Worm (Caenorhabditis elegans) whole organism, L3 larva: ENCODE data around the gene Y62E10A.19.

ENCODE experiments used
- nhr-28 ChIP-seq: fragments of 150-350 bp; optimal IDR thresholded peaks from 2 replicates; lab custom pipeline; 2014; ENCODE audit warnings: missing biosample characterization, missing genetic modification characterization

Y62E10A.19 gene

DNA sequence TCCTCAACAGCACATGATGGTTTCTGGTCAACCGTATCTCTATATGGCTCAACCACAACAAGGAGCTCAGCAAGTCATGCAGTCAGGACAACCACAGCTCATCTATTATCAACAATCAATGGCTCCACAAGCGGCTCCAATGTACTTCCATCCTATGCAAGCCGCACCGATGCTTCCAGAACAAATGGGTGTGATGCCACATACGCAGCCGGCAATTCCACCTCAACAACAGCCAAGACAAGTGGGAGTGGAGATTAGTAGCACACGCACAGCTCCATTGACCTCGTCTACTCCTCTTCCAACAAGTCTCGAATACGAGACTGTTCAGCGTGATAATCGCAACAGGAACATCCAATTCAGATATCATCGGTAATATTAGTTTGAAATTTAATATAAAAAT is 54.1 kb downstream of the Y62E10A.19 start:
- TF ChIP-seq nhr-28 (tag; lab: Kevin White, UChicago), result no peak
